Worm (Caenorhabditis elegans): ENCODE data around the gene uig-1.

- TF ChIP-seq Y105C5A.15 (GFP tag; IDR thresholded peaks at IDR 0.05) (no peak), mdl-1 (tag; optimal IDR thresholded peaks at IDR 0.05) (no peak), lsy-2 (tag; optimal IDR thresholded peaks at IDR 0.05) (no peak), spr-1 (tag; optimal IDR thresholded peaks at IDR 0.05) (no peak), ztf-7 (tag; optimal IDR thresholded peaks at IDR 0.05) (no peak), lin-15B (tag; optimal IDR thresholded peaks at IDR 0.05) (no peak), nhr-10 (tag; optimal IDR thresholded peaks at IDR 0.05) (no peak), skn-1 (tag; optimal IDR thresholded peaks at IDR 0.05) (no peak), set-16 (GFP tag; IDR thresholded peaks at IDR 0.05) (no peak), R02D3.7 (tag; optimal IDR thresholded peaks at IDR 0.05) (no peak), pha-4 (GFP tag; IDR thresholded peaks at IDR 0.05) (no peak), pha-4 (tag; optimal IDR thresholded peaks at IDR 0.05) (no peak), mep-1 (tag; optimal IDR thresholded peaks at IDR 0.05) (no peak), hlh-30 (tag; optimal IDR thresholded peaks at IDR 0.05; ENCODE audit: insufficient read depth) (no peak)
Observed at ce11 chrV:13272275-13272674, 23.5 kb downstream of the uig-1 start.
